Fruit fly (Drosophila melanogaster) whole organism, embryonic: ENCODE data around the gene AP-2alpha.
A peak's percentile ranks its signal among the peaks of the same experiment; 100 is the strongest.

Experiments
- CG1024 ChIP-seq: fragments of 200-800 bp; sonication (Bioruptor generic); IDR thresholded peaks from 2 replicates; pipeline ENCODE4 v1.3.6; 2022; ENCODE audit warnings: missing biosample characterization, missing genetic modification characterization
- CG11085 ChIP-seq: fragments of 200-800 bp; sonication (Bioruptor generic); IDR thresholded peaks from 2 replicates; pipeline ENCODE4 v1.3.6; 2022; ENCODE audit warnings: missing biosample characterization, missing genetic modification characterization
- CG11093 ChIP-seq: fragments of 200-800 bp; sonication (Bioruptor generic); IDR thresholded peaks from 3 replicates; pipeline ENCODE4 v1.3.6; 2022; ENCODE audit warnings: missing biosample characterization, missing genetic modification characterization
- CG11456 ChIP-seq: fragments of 200-800 bp; sonication (Bioruptor generic); IDR thresholded peaks from 3 replicates; pipeline ENCODE4 v1.3.6; 2022; ENCODE audit warnings: missing biosample characterization, missing genetic modification characterization
- CG11504 ChIP-seq: fragments of 200-800 bp; sonication (Bioruptor generic); optimal IDR thresholded peaks from 3 replicates; lab custom pipeline; 2019; ENCODE audit warnings: missing biosample characterization, mild to moderate bottlenecking, missing genetic modification characterization, moderate library complexity
- CG11560 ChIP-seq: fragments of 200-800 bp; sonication (Bioruptor generic); IDR thresholded peaks from 3 replicates; pipeline ENCODE4 v1.3.6; 2022; ENCODE audit warnings: missing biosample characterization, missing genetic modification characterization
- CG11695 ChIP-seq: fragments of 200-800 bp; sonication (Bioruptor generic); IDR thresholded peaks from 3 replicates; pipeline ENCODE4 v1.3.6; 2022; ENCODE audit warnings: missing biosample characterization, missing genetic modification characterization
- CG2199 ChIP-seq: fragments of 200-800 bp; sonication (Bioruptor generic); IDR thresholded peaks from 3 replicates; pipeline ENCODE4 v1.3.6; 2022; ENCODE audit warnings: missing biosample characterization, missing genetic modification characterization
- CG2202 ChIP-seq: fragments of 200-800 bp; sonication (Bioruptor generic); optimal IDR thresholded peaks from 2 replicates; lab custom pipeline; 2018; ENCODE audit warnings: missing biosample characterization, mild to moderate bottlenecking, missing genetic modification characterization
- CG2678 ChIP-seq: fragments of 200-800 bp; sonication (Bioruptor generic); optimal IDR thresholded peaks from 3 replicates; lab custom pipeline; 2019; ENCODE audit warnings: missing biosample characterization, mild to moderate bottlenecking, missing genetic modification characterization, moderate library complexity
- CG2875 ChIP-seq: fragments of 200-800 bp; sonication (Bioruptor generic); optimal IDR thresholded peaks from 2 replicates; lab custom pipeline; 2017; ENCODE audit warnings: missing biosample characterization, mild to moderate bottlenecking, missing genetic modification characterization, missing genetic modification reagents
- CG32772 ChIP-seq: fragments of 200-800 bp; sonication (Bioruptor generic); IDR thresholded peaks from 2 replicates; pipeline ENCODE4 v1.3.6; 2022; ENCODE audit warnings: missing biosample characterization, missing genetic modification characterization
- CG42726 ChIP-seq: fragments of 200-800 bp; sonication (Bioruptor generic); IDR thresholded peaks from 2 replicates; pipeline ENCODE4 v1.3.6; 2022; ENCODE audit warnings: missing biosample characterization, missing genetic modification characterization; ENCODE audit not compliant: partially characterized antibody
- CG4820 ChIP-seq: fragments of 200-800 bp; sonication (Bioruptor generic); optimal IDR thresholded peaks from 3 replicates; lab custom pipeline; 2016; ENCODE audit warnings: missing biosample characterization, missing genetic modification characterization
- CG6683 ChIP-seq: fragments of 200-800 bp; sonication (Bioruptor generic); optimal IDR thresholded peaks from 2 replicates; lab custom pipeline; 2017; ENCODE audit warnings: missing biosample characterization, mild to moderate bottlenecking, missing genetic modification characterization, missing genetic modification reagents
- CG6813 ChIP-seq: fragments of 200-800 bp; sonication (Bioruptor generic); optimal IDR thresholded peaks from 2 replicates; lab custom pipeline; 2017; ENCODE audit warnings: missing biosample characterization, missing genetic modification characterization, mild to moderate bottlenecking, moderate library complexity, missing genetic modification reagents
- CG7987 ChIP-seq: fragments of 200-800 bp; sonication (Bioruptor generic); optimal IDR thresholded peaks from 2 replicates; lab custom pipeline; 2018; ENCODE audit warnings: missing biosample characterization, mild to moderate bottlenecking, missing genetic modification characterization, moderate library complexity
- CG8359 ChIP-seq: fragments of 200-800 bp; sonication (Bioruptor generic); optimal IDR thresholded peaks from 2 replicates; lab custom pipeline; 2017; ENCODE audit warnings: missing biosample characterization, mild to moderate bottlenecking, missing genetic modification characterization, borderline replicate concordance
- D19B ChIP-seq: fragments of 200-800 bp; sonication (Bioruptor generic); optimal IDR thresholded peaks from 2 replicates; lab custom pipeline; 2017; ENCODE audit warnings: missing biosample characterization, mild to moderate bottlenecking, missing genetic modification characterization
- Dbx ChIP-seq: fragments of 200-800 bp; sonication (Bioruptor generic); IDR thresholded peaks from 3 replicates; pipeline ENCODE4 v1.3.6; 2022; ENCODE audit warnings: missing biosample characterization, missing genetic modification characterization
- Deaf1 ChIP-seq: fragments of 200-800 bp; optimal IDR thresholded peaks from 3 replicates; lab custom pipeline; 2019; ENCODE audit warnings: missing biosample characterization, mild to moderate bottlenecking, missing genetic modification characterization, moderate library complexity
- Ets65A ChIP-seq: fragments of 200-800 bp; sonication (Bioruptor generic); peaks from one replicate; lab custom pipeline; 2016; ENCODE audit warnings: missing biosample characterization, missing genetic modification characterization
- Ets97D ChIP-seq: fragments of 200-800 bp; sonication (Bioruptor generic); optimal IDR thresholded peaks from 3 replicates; lab custom pipeline; 2016; ENCODE audit warnings: missing biosample characterization, missing genetic modification characterization
- Gug ChIP-seq: fragments of 200-800 bp; sonication (Bioruptor generic); IDR thresholded peaks from 4 replicates; pipeline ENCODE4 v1.3.6; 2022; ENCODE audit warnings: missing biosample characterization, missing genetic modification characterization
- HLHmδ ChIP-seq: fragments of 200-800 bp; sonication (Bioruptor generic); optimal IDR thresholded peaks from 2 replicates; lab custom pipeline; 2018; ENCODE audit warnings: missing biosample characterization, mild to moderate bottlenecking, missing genetic modification characterization, moderate library complexity
- Lpt ChIP-seq: fragments of >200 bp; optimal IDR thresholded peaks from 2 replicates; lab custom pipeline; 2018; ENCODE audit warnings: missing biosample characterization, missing genetic modification characterization
- Nf-YB ChIP-seq: fragments of 200-800 bp; sonication (Bioruptor generic); optimal IDR thresholded peaks from 3 replicates; lab custom pipeline; 2019; ENCODE audit warnings: missing biosample characterization, mild to moderate bottlenecking, missing genetic modification characterization, moderate library complexity
- Side ChIP-seq: fragments of 200-800 bp; sonication (Bioruptor generic); optimal IDR thresholded peaks from 2 replicates; lab custom pipeline; 2016; ENCODE audit warnings: missing biosample characterization, missing genetic modification characterization
- aop ChIP-seq: fragments of 200-800 bp; sonication (Bioruptor generic); IDR thresholded peaks from 2 replicates; pipeline ENCODE4 v1.3.6; 2022; ENCODE audit warnings: missing biosample characterization, missing genetic modification characterization
- ap ChIP-seq: fragments of 200-800 bp; sonication (Bioruptor generic); IDR thresholded peaks from 2 replicates; pipeline ENCODE4 v1.3.6; 2022; ENCODE audit warnings: missing biosample characterization, missing genetic modification characterization
- ash1 ChIP-seq: fragments of 200-800 bp; sonication (Bioruptor generic); optimal IDR thresholded peaks from 2 replicates; lab custom pipeline; 2018; ENCODE audit warnings: missing biosample characterization, mild to moderate bottlenecking, missing genetic modification characterization
- crc ChIP-seq: fragments of 200-800 bp; sonication (Bioruptor generic); optimal IDR thresholded peaks from 2 replicates; lab custom pipeline; 2016; ENCODE audit warnings: missing biosample characterization, missing genetic modification characterization
- ewg ChIP-seq: fragments of 200-800 bp; sonication (Bioruptor generic); optimal IDR thresholded peaks from 3 replicates; lab custom pipeline; 2017; ENCODE audit warnings: mild to moderate bottlenecking, missing biosample characterization, missing genetic modification reagents, missing genetic modification characterization
- gfzf ChIP-seq: fragments of 200-800 bp; sonication (Bioruptor generic); optimal IDR thresholded peaks from 2 replicates; lab custom pipeline; 2016; ENCODE audit warnings: missing biosample characterization, mild to moderate bottlenecking, missing genetic modification characterization, moderate library complexity
- gsb ChIP-seq: fragments of 200-800 bp; sonication (Bioruptor generic); IDR thresholded peaks from 2 replicates; pipeline ENCODE4 v1.3.6; 2022; ENCODE audit warnings: missing biosample characterization, missing genetic modification characterization
- insv ChIP-seq, 2 experiments: fragments of 200-800 bp; sonication (Bioruptor generic); optimal IDR thresholded peaks; 3 replicates each; lab custom pipeline; 2016 to 2018; ENCODE audit warnings: missing biosample characterization in 2 of 2, missing genetic modification characterization in 2 of 2
- jumu ChIP-seq: fragments of 200-800 bp; sonication (Bioruptor generic); optimal IDR thresholded peaks from 3 replicates; lab custom pipeline; 2016; ENCODE audit warnings: missing biosample characterization, missing genetic modification characterization
- ken ChIP-seq: fragments of 200-800 bp; sonication (Bioruptor generic); IDR thresholded peaks from 3 replicates; pipeline ENCODE4 v1.3.6; 2022; ENCODE audit warnings: missing biosample characterization, missing genetic modification characterization
- maf-S ChIP-seq: fragments of 200-800 bp; sonication (Bioruptor generic); optimal IDR thresholded peaks from 2 replicates; lab custom pipeline; 2016; ENCODE audit warnings: missing biosample characterization, missing genetic modification characterization
- nerfin-2 ChIP-seq: fragments of 200-800 bp; sonication (Bioruptor generic); IDR thresholded peaks from 2 replicates; pipeline ENCODE4 v1.3.6; 2022; ENCODE audit warnings: missing biosample characterization, missing genetic modification characterization; ENCODE audit not compliant: partially characterized antibody
- otp ChIP-seq: fragments of 200-800 bp; sonication (Bioruptor generic); IDR thresholded peaks from 3 replicates; pipeline ENCODE4, ENCODE4 v1.3.6; 2022; ENCODE audit warnings: missing biosample characterization, missing genetic modification characterization
- pzg ChIP-seq: fragments of 200-800 bp; sonication (Bioruptor generic); optimal IDR thresholded peaks from 3 replicates; lab custom pipeline; 2018; ENCODE audit warnings: missing biosample characterization, mild to moderate bottlenecking, missing genetic modification characterization, moderate library complexity
- sd ChIP-seq: fragments of 200-800 bp; sonication (Bioruptor generic); optimal IDR thresholded peaks from 3 replicates; lab custom pipeline; 2018; ENCODE audit warnings: missing biosample characterization, mild to moderate bottlenecking, missing genetic modification characterization, moderate library complexity
- sisA ChIP-seq: fragments of 200-800 bp; sonication (Bioruptor generic); IDR thresholded peaks from 2 replicates; pipeline ENCODE4 v1.3.6; 2022; ENCODE audit warnings: missing biosample characterization, missing genetic modification characterization
- stc ChIP-seq: fragments of 200-800 bp; sonication (Bioruptor generic); IDR thresholded peaks from 2 replicates; pipeline ENCODE4 v1.3.6; 2022; ENCODE audit warnings: missing biosample characterization, missing genetic modification characterization
- tin ChIP-seq: fragments of 200-800 bp; sonication (Bioruptor generic); optimal IDR thresholded peaks from 3 replicates; lab custom pipeline; 2016; ENCODE audit warnings: missing biosample characterization, missing genetic modification characterization
- trh ChIP-seq: fragments of 200-800 bp; sonication (Bioruptor generic); optimal IDR thresholded peaks from 2 replicates; lab custom pipeline; 2016; ENCODE audit warnings: missing biosample characterization, missing genetic modification characterization
- twi ChIP-seq: fragments of 200-800 bp; optimal IDR thresholded peaks from 2 replicates; lab custom pipeline; 2019; ENCODE audit warnings: missing biosample characterization, mild to moderate bottlenecking, missing genetic modification characterization, moderate library complexity
- wdn ChIP-seq: fragments of 200-800 bp; sonication (Bioruptor generic); IDR thresholded peaks from 2 replicates; pipeline ENCODE4 v1.3.6; 2022; ENCODE audit warnings: missing biosample characterization, missing genetic modification characterization
- zf30C ChIP-seq: fragments of 200-800 bp; sonication (Bioruptor generic); optimal IDR thresholded peaks from 3 replicates; lab custom pipeline; 2018; ENCODE audit warnings: missing biosample characterization, mild to moderate bottlenecking, missing genetic modification characterization

Gene AP-2alpha

dm6 chr2L:403627-404575 is 10.7 kb downstream of the AP-2alpha start, which contains the start of gene Polr1B (continued):
- no peak for TF ChIP-seq nerfin-2 (GFP tag; lab: Robert Waterston, UW)
- TF ChIP-seq twi = peak; percentile 1
- TF ChIP-seq tin = no peak
- TF ChIP-seq crc = no peak
- TF ChIP-seq CG1024 = no peak
- no peak for TF ChIP-seq maf-S (GFP tag; lab: Kevin White, UChicago)
- TF ChIP-seq D19B (GFP tag; lab: Kevin White, UChicago) = no peak
- TF ChIP-seq CG2199 (GFP tag; lab: Robert Waterston, UW) = no peak
- no peak for TF ChIP-seq CG11560 (tag; lab: Robert Waterston, UW)
- TF ChIP-seq ewg (GFP tag; lab: Kevin White, UChicago) = no peak
- TF ChIP-seq HLHmδ (GFP tag; lab: Kevin White, UChicago) = no peak
- TF ChIP-seq Nf-YB (GFP tag; lab: Kevin White, UChicago) = no peak
- TF ChIP-seq aop (GFP tag; lab: Robert Waterston, UW) = no peak
- TF ChIP-seq CG11456 (GFP tag; lab: Robert Waterston, UW) = no peak
- TF ChIP-seq sd (tag; lab: Kevin White, UChicago) = no peak
- TF ChIP-seq otp (GFP tag; lab: Robert Waterston, UW) = no peak
- TF ChIP-seq CG7987 = no peak
- no peak for TF ChIP-seq CG2202 (tag; lab: Kevin White, UChicago)
- TF ChIP-seq insv (GFP tag; optimal IDR thresholded peaks at IDR 0.05; lab: Kevin White, UChicago) = no peak
- no peak for TF ChIP-seq CG11504 (tag; lab: Kevin White, UChicago)
- TF ChIP-seq Lpt (GFP tag; lab: Kevin White, UChicago) = no peak
- TF ChIP-seq Gug (GFP tag; lab: Robert Waterston, UW) = no peak
- TF ChIP-seq Dbx (GFP tag; lab: Robert Waterston, UW) = no peak
- TF ChIP-seq CG2875 (GFP tag; lab: Kevin White, UChicago) = no peak
- TF ChIP-seq gsb (GFP tag; lab: Robert Waterston, UW) = no peak
- TF ChIP-seq ken (GFP tag; lab: Robert Waterston, UW) = no peak
- peak; percentile 74 for TF ChIP-seq pzg (GFP tag; lab: Kevin White, UChicago)
- TF ChIP-seq ash1 (GFP tag; lab: Kevin White, UChicago) = no peak
- TF ChIP-seq CG42726 = no peak
- no peak for TF ChIP-seq CG11093 (GFP tag; lab: Robert Waterston, UW)
- no peak for TF ChIP-seq jumu (GFP tag; lab: Kevin White, UChicago)
- TF ChIP-seq Side = no peak
- TF ChIP-seq wdn (GFP tag; lab: Robert Waterston, UW) = no peak
- no peak for TF ChIP-seq CG6683
- no peak for TF ChIP-seq CG11695 (GFP tag; lab: Robert Waterston, UW)
- no peak for TF ChIP-seq trh (GFP tag; lab: Kevin White, UChicago)
- TF ChIP-seq stc = no peak
- TF ChIP-seq CG32772 (GFP tag; lab: Robert Waterston, UW) = no peak
- no peak for TF ChIP-seq Ets65A (GFP tag; lab: Kevin White, UChicago)
- no peak for TF ChIP-seq CG4820 (GFP tag; lab: Kevin White, UChicago)
- TF ChIP-seq Ets97D (GFP tag; lab: Kevin White, UChicago) = peak; percentile 42
- TF ChIP-seq CG6813 (GFP tag; lab: Kevin White, UChicago) = no peak
- no peak for TF ChIP-seq ap (GFP tag; lab: Robert Waterston, UW)
- TF ChIP-seq CG2678 (tag; lab: Kevin White, UChicago) = no peak
- TF ChIP-seq CG8359 = no peak
- no peak for TF ChIP-seq CG11085 (GFP tag; lab: Robert Waterston, UW)
- no peak for TF ChIP-seq Deaf1 (tag; lab: Kevin White, UChicago)
- no peak for TF ChIP-seq sisA (GFP tag; lab: Robert Waterston, UW)
- no peak for TF ChIP-seq zf30C (GFP tag; lab: Kevin White, UChicago)
- no peak for TF ChIP-seq gfzf (GFP tag; lab: Kevin White, UChicago)
